Worm (Caenorhabditis elegans) whole organism, L4 larva: Measurements from ENCODE around the gene fbxa-48.

Experiments used
- Y5F2A.4 ChIP-seq: fragments of 200-800 bp; sonication (Bioruptor generic); optimal IDR thresholded peaks from 2 replicates; lab custom pipeline; 2018; ENCODE audit warnings: mild to moderate bottlenecking, missing genetic modification characterization, missing compliant biosample characterization
- aly-2 ChIP-seq: sonication (generic microtip); optimal IDR thresholded peaks from 2 replicates; lab custom pipeline; 2018; ENCODE audit warnings: missing biosample characterization, missing genetic modification characterization
- fkh-10 ChIP-seq: fragments of 150-350 bp; optimal IDR thresholded peaks from 2 replicates; lab custom pipeline; 2014; ENCODE audit warnings: missing biosample characterization, missing genetic modification reagents, missing genetic modification characterization
- lin-39 ChIP-seq: fragments of 150-350 bp; optimal IDR thresholded peaks from 2 replicates; lab custom pipeline; 2014; ENCODE audit warnings: missing biosample characterization, missing genetic modification reagents, missing genetic modification characterization
- mes-2 ChIP-seq: sonication (generic microtip); optimal IDR thresholded peaks from 2 replicates; lab custom pipeline; 2016; ENCODE audit warnings: missing genotype, mild to moderate bottlenecking, missing genetic modification characterization, missing compliant biosample characterization; ENCODE audit not compliant: poor library complexity, severe bottlenecking
- nhr-237 ChIP-seq: sonication (generic microtip); optimal IDR thresholded peaks from 2 replicates; lab custom pipeline; 2017; ENCODE audit warnings: missing biosample characterization, missing genetic modification characterization
- skn-1 ChIP-seq: fragments of 150-350 bp; optimal IDR thresholded peaks from 2 replicates; lab custom pipeline; 2014; ENCODE audit warnings: missing biosample characterization, missing genetic modification characterization
- snpc-4 ChIP-seq: fragments of 150-350 bp; optimal IDR thresholded peaks from 2 replicates; lab custom pipeline; 2014; ENCODE audit warnings: missing biosample characterization, missing genetic modification characterization
- unc-62 ChIP-seq, 3 experiments: fragments of 150-350 bp in 1 of 3; sonication (generic microtip); optimal IDR thresholded peaks in 2 of 3; peaks in 1 of 3; 1 replicate in 1 of 3; 2 replicates in 2 of 3; lab custom pipeline; 2014 to 2017; ENCODE audit warnings: missing biosample characterization in 3 of 3, missing genetic modification characterization in 3 of 3, missing genetic modification reagents in 3 of 3, missing genotype in 1 of 3

DNA sequence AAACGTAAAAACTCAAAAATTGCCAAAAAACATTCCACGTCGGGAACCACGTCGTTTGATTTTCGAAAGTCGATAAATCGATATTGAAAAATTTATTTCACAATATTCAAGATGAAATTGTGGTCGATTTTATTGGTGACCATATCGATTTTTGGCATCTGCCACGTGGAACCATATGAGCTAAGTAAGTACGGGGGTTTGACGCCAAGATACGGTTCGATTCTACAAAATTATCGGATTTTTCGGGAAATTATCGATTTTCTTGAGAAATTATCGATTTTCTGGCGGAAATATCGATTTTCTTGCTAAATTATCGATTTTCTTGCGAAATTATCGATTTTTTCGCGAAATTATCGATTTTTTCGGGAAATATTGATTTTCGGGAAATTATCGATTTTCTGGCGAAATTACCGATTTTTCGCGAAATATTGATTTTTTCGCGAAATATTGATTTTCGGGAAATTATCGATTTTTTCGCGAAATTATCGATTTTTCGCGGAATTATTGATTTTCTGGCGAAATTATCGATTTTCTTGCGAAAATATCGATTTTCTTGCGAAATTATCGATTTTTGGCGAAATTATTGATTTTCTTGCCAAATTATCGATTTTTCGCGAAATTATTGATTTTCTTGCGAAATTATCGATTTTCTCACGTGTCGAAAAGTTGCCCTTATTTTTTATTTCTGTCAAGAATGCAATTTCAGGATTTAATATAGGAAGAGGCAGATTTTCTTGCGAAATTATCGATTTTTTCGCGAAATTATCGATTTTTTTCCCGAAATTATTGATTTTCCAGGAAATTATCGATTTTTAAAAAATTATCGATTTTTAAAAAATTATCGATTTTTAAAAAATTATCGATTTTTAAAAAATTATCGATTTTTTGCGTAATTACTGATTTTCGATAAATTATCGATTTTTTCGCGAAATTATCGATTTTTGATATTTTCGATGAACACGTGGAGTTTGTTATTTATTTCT, 10.3 kb upstream of the fbxa-48 start, which contains the start of gene Y54F10BM.3:
- no peak for TF ChIP-seq unc-62 (GFP tag; optimal IDR thresholded peaks at IDR 0.05 in 1 of 2; lab: Kevin White, UChicago)
- TF ChIP-seq unc-62 (tag; optimal IDR thresholded peaks at IDR 0.05; lab: Kevin White, UChicago): no peak
- no peak for TF ChIP-seq aly-2 (tag; lab: Kevin White, UChicago)
- no peak for TF ChIP-seq lin-39 (tag; lab: Kevin White, UChicago)
- TF ChIP-seq snpc-4 (tag; lab: Kevin White, UChicago): no peak
- no peak for TF ChIP-seq mes-2 (tag; lab: Kevin White, UChicago)
- no peak for TF ChIP-seq skn-1
- TF ChIP-seq nhr-237 (tag; lab: Kevin White, UChicago): no peak
- TF ChIP-seq Y5F2A.4 (GFP tag; lab: Kevin White, UChicago): no peak
- TF ChIP-seq fkh-10: no peak
